Fruit fly (Drosophila melanogaster) whole organism, embryonic: ENCODE measurements around the gene Est-P.

Source experiments
- Taf1 ChIP-seq: fragments of 200-800 bp; sonication (Bioruptor generic); IDR thresholded peaks from 2 replicates; pipeline ENCODE4 v1.3.6; 2022; ENCODE audit warnings: missing biosample characterization, missing genetic modification characterization
- bowl ChIP-seq: fragments of 200-800 bp; sonication (Bioruptor generic); IDR thresholded peaks from 2 replicates; pipeline ENCODE4 v1.3.6; 2022; ENCODE audit warnings: missing biosample characterization, missing genetic modification characterization
- pan ChIP-seq, 4 experiments: fragments of >200 bp in 3 of 4; fragments of 200-800 bp in 1 of 4; sonication (Bioruptor generic) in 1 of 4; optimal IDR thresholded peaks in 3 of 4; IDR thresholded peaks in 1 of 4; 2 replicates each; pipeline versions ENCODE4 v1.3.6 to Lab custom; 2017 to 2022; ENCODE audit warnings: missing biosample characterization in 2 of 4, missing genetic modification characterization in 2 of 4, mixed read lengths in 1 of 4
- pum ChIP-seq: fragments of 200-800 bp; sonication (Bioruptor generic); optimal IDR thresholded peaks from 2 replicates; lab custom pipeline; 2016; ENCODE audit warnings: missing biosample characterization, missing genetic modification characterization
- sima ChIP-seq: fragments of 200-800 bp; sonication (Bioruptor generic); optimal IDR thresholded peaks from 2 replicates; lab custom pipeline; 2016; ENCODE audit warnings: missing biosample characterization, missing genetic modification characterization

- TF ChIP-seq bowl: no peak
- no peak for TF ChIP-seq pum
- no peak for TF ChIP-seq sima
- TF ChIP-seq pan (optimal IDR thresholded peaks at IDR 0.05; lab: Kevin White, UChicago): no peak
- TF ChIP-seq pan (GFP tag; optimal IDR thresholded peaks at IDR 0.05 in 1 of 2, IDR thresholded peaks at IDR 0.05 in 1 of 2): no peak
- no peak for TF ChIP-seq Taf1
These were observed 43.6 kb upstream of the Est-P start for dm6 chr3L:12146970-12147369.
